Fruit fly (Drosophila melanogaster): ENCODE results near the gene kat-60L1.

kat-60L1 gene

dm6 chr3R:5833948-5834504, 52.5 kb downstream of the kat-60L1 start (continued):
- TF ChIP-seq tai (GFP tag; optimal IDR thresholded peaks at IDR 0.05) (peak; percentile 68), CrebA (GFP tag; optimal IDR thresholded peaks at IDR 0.05; ENCODE audit: borderline replicate concordance) (no peak)

dm6 chr3R:5836536-5836935, 55.0 kb downstream of the kat-60L1 start:
- TF ChIP-seq Vsx2 (GFP tag; optimal IDR thresholded peaks at IDR 0.05; ENCODE audit: partially characterized antibody) (no peak), sage (GFP tag; optimal IDR thresholded peaks at IDR 0.05) (no peak), HLH106 (tag; optimal IDR thresholded peaks at IDR 0.05) (no peak), Myc (optimal IDR thresholded peaks at IDR 0.05) (no peak), ey (GFP tag; optimal IDR thresholded peaks at IDR 0.05) (no peak), CrebA (GFP tag; optimal IDR thresholded peaks at IDR 0.05; ENCODE audit: borderline replicate concordance) (no peak), br (GFP tag; optimal IDR thresholded peaks at IDR 0.05) (no peak), Dfd (GFP tag; optimal IDR thresholded peaks at IDR 0.05) (no peak), tai (GFP tag; optimal IDR thresholded peaks at IDR 0.05) (no peak), N (GFP tag; optimal IDR thresholded peaks at IDR 0.05) (no peak)
